Fruit fly (Drosophila melanogaster): ENCODE measurements around the gene GstO1.

The GstO1 gene

DNA sequence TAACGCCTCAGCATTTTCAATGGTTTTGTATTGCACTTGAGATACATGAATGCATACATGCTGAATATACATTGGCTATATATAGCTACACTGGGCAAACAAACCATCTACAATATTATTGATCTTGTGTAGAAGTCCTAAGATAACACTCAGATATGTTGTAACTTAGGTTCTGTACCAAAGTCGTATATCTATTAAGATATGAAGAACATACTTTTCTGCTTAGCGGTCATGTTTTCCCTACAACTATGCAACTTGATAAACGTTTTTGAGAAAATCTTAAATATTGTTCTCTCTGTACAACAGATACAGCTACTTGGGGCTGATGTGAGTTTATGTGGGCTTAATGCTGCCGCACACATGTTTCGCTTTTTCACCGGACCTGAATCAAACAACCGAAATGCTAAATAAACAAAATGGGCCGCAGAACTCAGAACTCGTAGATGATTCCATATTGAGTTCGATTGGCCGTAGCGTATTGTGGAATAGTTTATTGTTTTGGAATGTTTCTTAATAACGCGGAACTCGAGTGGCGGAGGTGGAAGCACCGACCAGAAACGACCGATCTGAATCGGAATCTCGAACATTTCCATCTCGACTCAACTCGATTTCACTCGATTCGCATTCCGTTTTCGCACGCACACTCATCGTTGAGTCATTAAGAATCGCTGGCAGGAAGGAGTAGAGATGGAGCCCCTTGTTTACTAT lies 24.7 kb upstream of the GstO1 start (continued):
- TF ChIP-seq sens (GFP tag) (peak; percentile 95), CG18764 (GFP tag; optimal IDR thresholded peaks at IDR 0.05) (peak; percentile 35), dmrt99B (tag; optimal IDR thresholded peaks at IDR 0.05) (peak; percentile 72), CG6813 (GFP tag; optimal IDR thresholded peaks at IDR 0.05) (peak; percentile 6), CG11504 (tag; optimal IDR thresholded peaks at IDR 0.05) (peak; percentile 58), twi (tag; optimal IDR thresholded peaks at IDR 0.05) (peak; percentile 93), Sin3A (optimal IDR thresholded peaks at IDR 0.05) (no peak), pfk (GFP tag; optimal IDR thresholded peaks at IDR 0.05) (no peak), CG14667 (GFP tag; IDR thresholded peaks at IDR 0.05) (no peak), CG14014 (GFP tag; IDR thresholded peaks at IDR 0.05) (no peak), salm (tag; optimal IDR thresholded peaks at IDR 0.05) (peak; percentile 18), Stat92E (GFP tag; optimal IDR thresholded peaks at IDR 0.05) (no peak), bsh (GFP tag; optimal IDR thresholded peaks at IDR 0.05) (peak; percentile 17 to 78), CG10979 (tag; optimal IDR thresholded peaks at IDR 0.05) (peak; percentile 71), CG18476 (GFP tag; optimal IDR thresholded peaks at IDR 0.05) (peak; percentile 26), cg (GFP tag; optimal IDR thresholded peaks at IDR 0.05) (peak; percentile 1), CG10209 (GFP tag; optimal IDR thresholded peaks at IDR 0.05) (peak; percentile 25), zen (tag; optimal IDR thresholded peaks at IDR 0.05) (peak; percentile 21), CTCF (GFP tag; optimal IDR thresholded peaks at IDR 0.05) (no peak), shn (GFP tag; optimal IDR thresholded peaks at IDR 0.05) (no peak), phol (tag; optimal IDR thresholded peaks at IDR 0.05) (peak; percentile 55), CG14441 (GFP tag; IDR thresholded peaks at IDR 0.05) (peak; percentile 12; the same call in 1 of the 2 replicates), Chrac-16 (GFP tag; optimal IDR thresholded peaks at IDR 0.05) (peak; percentile 36), gem (tag; optimal IDR thresholded peaks at IDR 0.05) (peak; percentile 76), CG13296 (GFP tag; optimal IDR thresholded peaks at IDR 0.05) (peak; percentile 11), ken (GFP tag; IDR thresholded peaks at IDR 0.05) (no peak), CG9609 (GFP tag; optimal IDR thresholded peaks at IDR 0.05) (peak; percentile 40), pho (GFP tag; optimal IDR thresholded peaks at IDR 0.05) (no peak)

dm6 chr3L:8547104-8547523 lies 22.4 kb upstream of the GstO1 start:
- peak; percentile 89 for TF ChIP-seq CG10147 (GFP tag; optimal IDR thresholded peaks at IDR 0.05)
- TF ChIP-seq Gsc (GFP tag; IDR thresholded peaks at IDR 0.05): no peak
- TF ChIP-seq CG17328 (GFP tag; IDR thresholded peaks at IDR 0.05): peak; percentile 51; the same call in 1 of the 2 replicates
- peak; percentile 51 for TF ChIP-seq Max (GFP tag; optimal IDR thresholded peaks at IDR 0.05)
- peak; percentile 65 for TF ChIP-seq Bdp1 (GFP tag; optimal IDR thresholded peaks at IDR 0.05)
- TF ChIP-seq CG2120 (GFP tag; optimal IDR thresholded peaks at IDR 0.05): peak; percentile 91
- TF ChIP-seq da (GFP tag; optimal IDR thresholded peaks at IDR 0.05): peak; percentile 44
- TF ChIP-seq Hmr (GFP tag; optimal IDR thresholded peaks at IDR 0.05): peak; percentile 93
- TF ChIP-seq CG12942 (GFP tag; optimal IDR thresholded peaks at IDR 0.05): peak; percentile 73
- TF ChIP-seq HLHmδ (GFP tag; optimal IDR thresholded peaks at IDR 0.05): no peak
- TF ChIP-seq CG33557 (GFP tag; optimal IDR thresholded peaks at IDR 0.05): peak; percentile 39
- peak; percentile 78 for TF ChIP-seq Hr3 (GFP tag; optimal IDR thresholded peaks at IDR 0.05)
- TF ChIP-seq CG16815 (GFP tag; optimal IDR thresholded peaks at IDR 0.05): peak; percentile 80
- peak; percentile 63 for TF ChIP-seq ssp (GFP tag; IDR thresholded peaks at IDR 0.05)
- TF ChIP-seq CG10209 (GFP tag; optimal IDR thresholded peaks at IDR 0.05): peak; percentile 90
- TF ChIP-seq CG11723 (GFP tag; optimal IDR thresholded peaks at IDR 0.05): peak; percentile 82
- peak; percentile 92 for TF ChIP-seq CG30403 (GFP tag; optimal IDR thresholded peaks at IDR 0.05)
- TF ChIP-seq CG2712 (tag; optimal IDR thresholded peaks at IDR 0.05): peak; percentile 90
- peak; percentile 77 for TF ChIP-seq CG34376 (GFP tag; optimal IDR thresholded peaks at IDR 0.05)
- peak; percentile 68; the same call in 1 of the 2 replicates for TF ChIP-seq Nf-YA (GFP tag; IDR thresholded peaks at IDR 0.05)
- TF ChIP-seq CG12391 (tag; optimal IDR thresholded peaks at IDR 0.05): peak; percentile 90
- TF ChIP-seq sug (tag; optimal IDR thresholded peaks at IDR 0.05): peak; percentile 81
- peak; percentile 79; the same call in 1 of the 3 replicates for TF ChIP-seq CG3726 (GFP tag; IDR thresholded peaks at IDR 0.05)
- TF ChIP-seq CG34422 (GFP tag; IDR thresholded peaks at IDR 0.05): peak; percentile 68; the same call in 2 of the 3 replicates

Measured in whole organism, embryonic.